Worm (Caenorhabditis elegans) whole organism, late embryonic: ENCODE measurements around the gene amx-1.

Experiments
- F13H6.1 ChIP-seq: sonication (generic microtip); optimal IDR thresholded peaks from 2 replicates; lab custom pipeline; 2016; ENCODE audit warnings: missing genetic modification characterization, missing compliant biosample characterization
- che-1 ChIP-seq: sonication (generic microtip); optimal IDR thresholded peaks from 2 replicates; lab custom pipeline; 2016; ENCODE audit warnings: mild to moderate bottlenecking, missing genetic modification characterization, missing compliant biosample characterization
- dmd-4 ChIP-seq: sonication (generic microtip); optimal IDR thresholded peaks from 2 replicates; lab custom pipeline; 2016; ENCODE audit warnings: borderline replicate concordance, missing genetic modification characterization, missing compliant biosample characterization
- dve-1 ChIP-seq: sonication (generic microtip); optimal IDR thresholded peaks from 2 replicates; lab custom pipeline; 2017; ENCODE audit warnings: antibody characterized with exemption, mild to moderate bottlenecking, missing genetic modification characterization, missing compliant biosample characterization
- fkh-10 ChIP-seq: fragments of 150-350 bp; optimal IDR thresholded peaks from 2 replicates; lab custom pipeline; 2014; ENCODE audit warnings: missing biosample characterization, missing genetic modification reagents, missing genetic modification characterization
- sox-2 ChIP-seq: fragments of 200-800 bp; sonication (Bioruptor generic); IDR thresholded peaks from 2 replicates; pipeline ENCODE4 v1.3.6; 2022; ENCODE audit warnings: missing genetic modification reagents, missing genetic modification characterization, missing compliant biosample characterization
- tbx-7 ChIP-seq: sonication (generic microtip); optimal IDR thresholded peaks from 2 replicates; lab custom pipeline; 2016; ENCODE audit warnings: missing genotype, missing genetic modification characterization, missing compliant biosample characterization
- unc-3 ChIP-seq, 2 experiments: fragments of 200-800 bp in 1 of 2; sonication (Bioruptor generic) in 1 of 2; sonication (generic microtip) in 1 of 2; conservative IDR thresholded peaks in 1 of 2; optimal IDR thresholded peaks in 1 of 2; 2 replicates each; pipeline versions ENCODE4 v1.3.6 to Lab custom; 2016 to 2022; ENCODE audit warnings: missing compliant biosample characterization in 2 of 2, missing genetic modification characterization in 2 of 2, missing genetic modification reagents in 1 of 2
- zip-5 ChIP-seq: sonication (generic microtip); optimal IDR thresholded peaks from 2 replicates; lab custom pipeline; 2016; ENCODE audit warnings: missing genetic modification characterization, missing compliant biosample characterization

- no peak for TF ChIP-seq sox-2 (GFP tag; lab: Robert Waterston, UW)
- TF ChIP-seq fkh-10 (GFP tag; lab: Kevin White, UChicago) = no peak
- TF ChIP-seq zip-5 (tag; lab: Kevin White, UChicago) = no peak
- TF ChIP-seq unc-3 (GFP tag; conservative IDR thresholded peaks at IDR 0.05; lab: Robert Waterston, UW) = no peak
- TF ChIP-seq unc-3 (tag; optimal IDR thresholded peaks at IDR 0.05; lab: Kevin White, UChicago) = no peak
- no peak for TF ChIP-seq tbx-7 (tag; lab: Kevin White, UChicago)
- TF ChIP-seq che-1 (tag; lab: Kevin White, UChicago) = no peak
- TF ChIP-seq dve-1 (tag; lab: Kevin White, UChicago) = no peak
- TF ChIP-seq dmd-4 (tag; lab: Kevin White, UChicago) = no peak
- no peak for TF ChIP-seq F13H6.1 (tag; lab: Kevin White, UChicago)
Measured at ce11 chrIII:3809008-3809407, 13.2 kb upstream of the amx-1 start, which contains the start of gene toh-1.
